Worm (Caenorhabditis elegans): Measurements from ENCODE around the gene vps-29.

DNA sequence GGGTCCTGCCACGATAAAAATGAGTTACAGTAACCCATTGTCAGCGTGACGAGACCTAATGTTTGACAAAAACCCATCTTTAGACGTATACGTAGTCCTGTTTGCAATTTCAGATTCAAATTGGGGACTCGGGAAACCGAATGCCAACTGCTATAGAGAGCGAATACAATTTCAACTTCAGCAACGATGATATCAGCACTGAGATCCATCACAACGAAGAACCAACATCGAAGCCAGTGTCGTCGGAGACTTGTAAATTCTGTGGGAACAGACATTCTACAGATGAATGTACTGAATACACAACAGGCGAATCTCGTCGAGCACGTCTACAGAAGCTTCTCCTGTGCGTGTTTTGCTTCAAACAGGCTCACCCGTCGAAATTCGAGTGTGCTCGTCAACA lies 27.3 kb downstream of the vps-29 start:
- TF ChIP-seq nfya-1 (tag; optimal IDR thresholded peaks at IDR 0.05) (no peak), pha-4 (tag; optimal IDR thresholded peaks at IDR 0.05) (no peak), nhr-232 (tag; optimal IDR thresholded peaks at IDR 0.05) (no peak), che-1 (tag; optimal IDR thresholded peaks at IDR 0.05) (no peak)

Measured in whole organism, late embryonic.